Worm (Caenorhabditis elegans) whole organism, L4 larva: ENCODE measurements around the gene F02D8.9.

Experiments
- R02D3.7 ChIP-seq: fragments of 150-350 bp; sonication (generic microtip); optimal IDR thresholded peaks from 3 replicates; lab custom pipeline; 2014; ENCODE audit warnings: missing biosample characterization, missing genetic modification characterization
- ceh-28 ChIP-seq: fragments of 150-350 bp; optimal IDR thresholded peaks from 2 replicates; lab custom pipeline; 2014; ENCODE audit warnings: missing biosample characterization, missing genetic modification reagents, missing genetic modification characterization
- fos-1 ChIP-seq: fragments of 150-350 bp; optimal IDR thresholded peaks from 2 replicates; lab custom pipeline; 2014; ENCODE audit warnings: missing biosample characterization, missing genetic modification characterization
- jun-1 ChIP-seq: fragments of 150-350 bp; optimal IDR thresholded peaks from 2 replicates; lab custom pipeline; 2014; ENCODE audit warnings: missing biosample characterization, missing genetic modification reagents, missing genetic modification characterization
- lin-13 ChIP-seq: fragments of 150-350 bp; optimal IDR thresholded peaks from 2 replicates; lab custom pipeline; 2014; ENCODE audit warnings: missing biosample characterization, missing genetic modification reagents, missing genetic modification characterization
- nhr-11 ChIP-seq: fragments of 150-350 bp; optimal IDR thresholded peaks from 2 replicates; lab custom pipeline; 2014; ENCODE audit warnings: missing biosample characterization, missing genetic modification characterization
- nhr-25 ChIP-seq: sonication (generic microtip); optimal IDR thresholded peaks from 2 replicates; lab custom pipeline; 2017; ENCODE audit warnings: missing genetic modification characterization, mild to moderate bottlenecking, missing compliant biosample characterization, antibody characterized with exemption, moderate library complexity, borderline replicate concordance; ENCODE audit not compliant: insufficient read depth
- sdz-12 ChIP-seq: fragments of 200-800 bp; sonication (Bioruptor generic); optimal IDR thresholded peaks from 2 replicates; lab custom pipeline; 2018; ENCODE audit warnings: mild to moderate bottlenecking, missing genetic modification characterization, missing compliant biosample characterization
- unc-39 ChIP-seq: sonication (generic microtip); optimal IDR thresholded peaks from 2 replicates; lab custom pipeline; 2017; ENCODE audit warnings: missing biosample characterization, missing genetic modification characterization
- ztf-11 ChIP-seq: fragments of 150-350 bp; optimal IDR thresholded peaks from 2 replicates; lab custom pipeline; 2014; ENCODE audit warnings: missing biosample characterization, missing genetic modification characterization

DNA sequence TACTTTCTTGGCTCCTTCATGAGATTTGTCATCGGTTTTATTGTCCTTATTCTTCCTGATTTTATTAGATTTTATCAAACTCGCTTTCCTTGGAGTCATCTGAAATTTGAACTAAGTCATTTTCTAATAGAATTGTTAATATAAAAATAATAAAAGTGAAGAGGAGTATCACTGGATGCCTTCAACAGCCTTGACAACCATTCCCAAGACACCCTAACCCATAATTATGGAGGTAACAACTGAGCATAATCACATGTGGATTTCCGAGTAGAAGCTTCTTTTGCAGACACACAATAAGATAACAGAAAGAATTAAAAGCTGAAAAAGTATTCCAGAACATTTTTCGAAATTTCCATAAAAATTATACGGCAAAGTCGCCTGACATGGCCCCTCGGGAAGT, at the start of gene F02D8.9:
- TF ChIP-seq ceh-28 (tag; lab: Kevin White, UChicago) (no peak), R02D3.7 (no peak), unc-39 (no peak), sdz-12 (GFP tag; lab: Kevin White, UChicago) (no peak), jun-1 (no peak), ztf-11 (no peak), nhr-11 (tag; lab: Kevin White, UChicago) (no peak), fos-1 (no peak), nhr-25 (tag; lab: Kevin White, UChicago) (no peak), lin-13 (GFP tag; lab: Kevin White, UChicago) (no peak)
